Worm (Caenorhabditis elegans) whole organism, L1 larva: ENCODE results near the gene sars-2.
"Not testable (repeated sequence)": the region's sequence is repeated elsewhere in the genome, so short reads cannot be mapped to it uniquely, and the experiment has no call there.

Experiments
- alr-1 ChIP-seq: fragments of 200-800 bp; sonication (Bioruptor generic); optimal IDR thresholded peaks from 2 replicates; lab custom pipeline; 2018; ENCODE audit warnings: borderline replicate concordance, mild to moderate bottlenecking, missing genetic modification characterization, missing compliant biosample characterization
- ama-1 ChIP-seq: fragments of 150-350 bp; optimal IDR thresholded peaks from 2 replicates; lab custom pipeline; 2014
- blmp-1 ChIP-seq: fragments of 150-350 bp; optimal IDR thresholded peaks from 2 replicates; lab custom pipeline; 2014; ENCODE audit warnings: missing biosample characterization, missing genetic modification characterization
- ceh-63 ChIP-seq: fragments of 200-800 bp; sonication (Bioruptor generic); optimal IDR thresholded peaks from 2 replicates; lab custom pipeline; 2018; ENCODE audit warnings: mild to moderate bottlenecking, missing genetic modification characterization, missing compliant biosample characterization
- ceh-8 ChIP-seq: fragments of 200-800 bp; sonication (Bioruptor generic); optimal IDR thresholded peaks from 2 replicates; lab custom pipeline; 2018; ENCODE audit warnings: mild to moderate bottlenecking, missing genetic modification characterization, moderate library complexity, missing compliant biosample characterization
- ceh-82 ChIP-seq, 3 experiments: fragments of 150-350 bp in 1 of 3; sonication (generic microtip) in 2 of 3; optimal IDR thresholded peaks; 2 replicates each; lab custom pipeline; 2014 to 2017; ENCODE audit warnings: missing biosample characterization in 3 of 3, missing genetic modification characterization in 3 of 3
- ces-1 ChIP-seq: fragments of 150-350 bp; optimal IDR thresholded peaks from 2 replicates; lab custom pipeline; 2014; ENCODE audit warnings: missing biosample characterization, missing genetic modification reagents, missing genetic modification characterization
- dpl-1 ChIP-seq, 3 experiments: fragments of 150-350 bp in 2 of 3; sonication (generic microtip) in 1 of 3; optimal IDR thresholded peaks; 2 replicates each; lab custom pipeline; 2014 to 2017; ENCODE audit warnings: missing biosample characterization in 3 of 3, missing genetic modification characterization in 3 of 3, missing genetic modification reagents in 3 of 3
- efl-1 ChIP-seq, 4 experiments: fragments of 150-350 bp; optimal IDR thresholded peaks in 3 of 4; peaks in 1 of 4; 1 replicate in 1 of 4; 2 replicates in 3 of 4; lab custom pipeline; 2014; ENCODE audit warnings: missing biosample characterization in 2 of 4, missing genetic modification characterization in 2 of 4, missing genetic modification reagents in 2 of 4
- egl-27 ChIP-seq, 2 experiments: fragments of 150-350 bp in 1 of 2; sonication (generic microtip); optimal IDR thresholded peaks; 3 replicates each; lab custom pipeline; 2017 to 2018; ENCODE audit warnings: missing biosample characterization in 2 of 2, missing genetic modification characterization in 2 of 2, missing genetic modification reagents in 2 of 2
- elt-2 ChIP-seq: sonication (generic microtip); optimal IDR thresholded peaks from 2 replicates; lab custom pipeline; 2016; ENCODE audit warnings: missing genetic modification characterization, mild to moderate bottlenecking, inconsistent platforms, missing compliant biosample characterization, missing genetic modification reagents
- elt-3 ChIP-seq, 6 experiments: fragments of 150-350 bp in 1 of 6; sonication (generic microtip); optimal IDR thresholded peaks; 2 replicates each; lab custom pipeline; 2017 to 2018; ENCODE audit warnings: missing biosample characterization in 6 of 6, missing genetic modification characterization in 6 of 6, inconsistent platforms in 1 of 6
- fkh-10 ChIP-seq: sonication (generic microtip); optimal IDR thresholded peaks from 2 replicates; lab custom pipeline; 2017; ENCODE audit warnings: missing biosample characterization, missing genetic modification reagents, missing genetic modification characterization
- hpl-2 ChIP-seq: fragments of 150-350 bp; optimal IDR thresholded peaks from 2 replicates; lab custom pipeline; 2014; ENCODE audit warnings: missing biosample characterization, missing genetic modification reagents, missing genetic modification characterization
- irx-1 ChIP-seq: sonication (generic microtip); optimal IDR thresholded peaks from 2 replicates; lab custom pipeline; 2016; ENCODE audit warnings: missing genetic modification characterization, missing compliant biosample characterization
- lin-13 ChIP-seq: fragments of 150-350 bp; optimal IDR thresholded peaks from 2 replicates; lab custom pipeline; 2014; ENCODE audit warnings: missing biosample characterization, missing genetic modification reagents, missing genetic modification characterization
- lin-14 ChIP-seq: fragments of 200-800 bp; sonication (Bioruptor generic); optimal IDR thresholded peaks from 2 replicates; lab custom pipeline; 2018; ENCODE audit warnings: mild to moderate bottlenecking, missing genetic modification characterization, moderate library complexity, missing compliant biosample characterization
- lin-39 ChIP-seq: fragments of 150-350 bp; optimal IDR thresholded peaks from 2 replicates; lab custom pipeline; 2014; ENCODE audit warnings: missing biosample characterization, missing genetic modification reagents, missing genetic modification characterization
- lsy-2 ChIP-seq, 2 experiments: fragments of 150-350 bp; optimal IDR thresholded peaks; 2 replicates each; lab custom pipeline; 2014; ENCODE audit warnings: missing biosample characterization in 2 of 2, missing genetic modification characterization in 2 of 2
- mef-2 ChIP-seq: fragments of 150-350 bp; optimal IDR thresholded peaks from 2 replicates; lab custom pipeline; 2014; ENCODE audit warnings: missing biosample characterization, missing genetic modification characterization
- nhr-11 ChIP-seq: fragments of 150-350 bp; optimal IDR thresholded peaks from 2 replicates; lab custom pipeline; 2014; ENCODE audit warnings: missing biosample characterization, missing genetic modification characterization
- nhr-19 ChIP-seq: fragments of 200-800 bp; sonication (Bioruptor generic); conservative IDR thresholded peaks from 2 replicates; pipeline ENCODE4 v1.3.6; 2022; ENCODE audit warnings: missing genetic modification characterization, missing compliant biosample characterization
- nhr-237 ChIP-seq: fragments of 150-350 bp; optimal IDR thresholded peaks from 2 replicates; lab custom pipeline; 2014; ENCODE audit warnings: missing biosample characterization, missing genetic modification characterization
- nhr-28 ChIP-seq: fragments of 150-350 bp; optimal IDR thresholded peaks from 2 replicates; lab custom pipeline; 2014; ENCODE audit warnings: missing biosample characterization, missing genetic modification characterization
- nhr-71 ChIP-seq: sonication (generic microtip); optimal IDR thresholded peaks from 2 replicates; lab custom pipeline; 2016; ENCODE audit warnings: mild to moderate bottlenecking, missing genetic modification characterization, moderate library complexity, missing compliant biosample characterization
- nhr-84 ChIP-seq: sonication (generic microtip); optimal IDR thresholded peaks from 2 replicates; lab custom pipeline; 2017; ENCODE audit warnings: missing biosample characterization, missing genetic modification characterization
- nhr-85 ChIP-seq: sonication (generic microtip); peaks from one replicate; lab custom pipeline; 2016; ENCODE audit warnings: missing genetic modification characterization, inconsistent platforms, missing compliant biosample characterization
- nhr-90 ChIP-seq: sonication (generic microtip); optimal IDR thresholded peaks from 2 replicates; lab custom pipeline; 2016; ENCODE audit warnings: mild to moderate bottlenecking, missing genetic modification characterization, missing compliant biosample characterization; ENCODE audit not compliant: poor library complexity
- rnt-1 ChIP-seq: sonication (generic microtip); optimal IDR thresholded peaks from 2 replicates; lab custom pipeline; 2016; ENCODE audit warnings: mild to moderate bottlenecking, missing genetic modification characterization, moderate library complexity, missing compliant biosample characterization
- snpc-4 ChIP-seq: fragments of 150-350 bp; optimal IDR thresholded peaks from 2 replicates; lab custom pipeline; 2014; ENCODE audit warnings: missing biosample characterization, missing genetic modification characterization
- sox-4 ChIP-seq: sonication (generic microtip); optimal IDR thresholded peaks from 2 replicates; lab custom pipeline; 2016; ENCODE audit warnings: missing genetic modification characterization, missing compliant biosample characterization
- swsn-7 ChIP-seq: sonication (generic microtip); optimal IDR thresholded peaks from 2 replicates; lab custom pipeline; 2016; ENCODE audit warnings: missing genetic modification characterization, missing compliant biosample characterization
- tlp-1 ChIP-seq: fragments of 150-350 bp; optimal IDR thresholded peaks from 2 replicates; lab custom pipeline; 2014; ENCODE audit warnings: missing biosample characterization, missing genetic modification characterization
- unc-130 ChIP-seq: fragments of 150-350 bp; optimal IDR thresholded peaks from 2 replicates; lab custom pipeline; 2017; ENCODE audit warnings: missing biosample characterization, missing genetic modification characterization, inconsistent platforms
- unc-98 ChIP-seq: fragments of 200-800 bp; sonication (Bioruptor generic); IDR thresholded peaks from 2 replicates; pipeline ENCODE4 v1.3.6; 2022; ENCODE audit warnings: missing genetic modification characterization, missing compliant biosample characterization
- vab-15 ChIP-seq: sonication (generic microtip); optimal IDR thresholded peaks from 2 replicates; lab custom pipeline; 2017; ENCODE audit warnings: missing genotype, mild to moderate bottlenecking, missing genetic modification characterization, missing compliant biosample characterization
- xbp-1 ChIP-seq: sonication (generic microtip); optimal IDR thresholded peaks from 2 replicates; lab custom pipeline; 2016; ENCODE audit warnings: missing genetic modification characterization, missing compliant biosample characterization
- zag-1 ChIP-seq: fragments of 150-350 bp; optimal IDR thresholded peaks from 2 replicates; lab custom pipeline; 2014; ENCODE audit warnings: missing biosample characterization, missing genetic modification characterization
- zip-4 ChIP-seq: fragments of 200-800 bp; sonication (Bioruptor generic); optimal IDR thresholded peaks from 2 replicates; lab custom pipeline; 2018; ENCODE audit warnings: mild to moderate bottlenecking, missing genetic modification characterization, moderate library complexity, missing compliant biosample characterization

Gene sars-2

ce11 chrIV:4346512-4346911 is 10.9 kb upstream of the sars-2 start, which contains the start of gene oac-52:
Gene oac-52 (minus strand): TSS chrIV:4346612.
- TF ChIP-seq ceh-82 (tag; optimal IDR thresholded peaks at IDR 0.05; lab: Kevin White, UChicago) (no peak), rnt-1 (tag; lab: Kevin White, UChicago) (no peak), sox-4 (tag; lab: Kevin White, UChicago) (no peak), xbp-1 (tag; lab: Kevin White, UChicago) (no peak), nhr-28 (tag; lab: Kevin White, UChicago) (no peak), elt-2 (no peak), ama-1 (lab: Kevin White, UChicago) (no peak), efl-1 (optimal IDR thresholded peaks at IDR 0.05; lab: Kevin White, UChicago) (no peak), efl-1 (GFP tag; optimal IDR thresholded peaks at IDR 0.05 in 1 of 2; lab: Kevin White, UChicago) (no peak), ces-1 (no peak), egl-27 (tag; optimal IDR thresholded peaks at IDR 0.05; lab: Kevin White, UChicago) (no peak), nhr-237 (tag; lab: Kevin White, UChicago) (no peak), fkh-10 (GFP tag; lab: Kevin White, UChicago) (no peak), snpc-4 (no peak), alr-1 (tag; lab: Kevin White, UChicago) (no peak), tlp-1 (tag; lab: Kevin White, UChicago) (no peak), elt-3 (tag; optimal IDR thresholded peaks at IDR 0.05; lab: Kevin White, UChicago) (no peak), irx-1 (tag; lab: Kevin White, UChicago) (no peak), zag-1 (tag; lab: Kevin White, UChicago) (no peak)

DNA sequence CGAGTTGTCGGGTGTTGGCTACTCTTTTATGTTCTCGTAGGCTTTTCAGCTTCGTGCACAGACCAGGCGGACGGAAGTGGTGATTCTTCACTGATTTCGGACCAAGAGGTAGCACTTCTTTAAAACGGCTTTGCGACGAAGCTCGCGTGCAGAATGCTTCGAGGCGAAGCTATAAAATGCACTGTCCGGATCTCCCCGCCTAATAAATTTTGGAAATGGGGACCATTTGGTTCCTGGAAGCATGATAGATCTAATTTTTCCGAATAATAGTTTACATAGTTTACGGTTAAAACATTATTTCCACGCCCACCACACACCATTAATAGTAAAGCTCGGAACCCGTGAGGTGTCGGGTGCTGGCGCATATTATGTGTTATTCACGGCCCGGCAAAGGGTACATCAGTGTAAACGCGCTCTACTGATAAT is 9.8 kb upstream of the sars-2 start:
- TF ChIP-seq ceh-63 (GFP tag; lab: Kevin White, UChicago) (no peak), ces-1 (no peak), snpc-4 (peak; percentile 9), nhr-84 (tag; lab: Kevin White, UChicago) (no peak)

- TF ChIP-seq lin-13 (GFP tag; lab: Kevin White, UChicago); rnt-1 (tag; lab: Kevin White, UChicago); unc-130 (tag; lab: Kevin White, UChicago): not testable (repeated sequence)
Observed at ce11 chrIV:4348146-4348545, 9.3 kb upstream of the sars-2 start, which contains the start of gene W03B1.5. Gene W03B1.5 (plus strand): TSS chrIV:4348446.

ce11 chrIV:4356879-4357278 is 557 bp upstream of the sars-2 start, which contains the start of gene W03B1.9:
Gene W03B1.9 (minus strand): TSS chrIV:4356979.
- no peak for TF ChIP-seq vab-15 (tag; lab: Kevin White, UChicago)

- no peak for TF ChIP-seq nhr-85 (tag; lab: Kevin White, UChicago)
- TF ChIP-seq blmp-1 (tag; lab: Kevin White, UChicago) = no peak
- TF ChIP-seq nhr-28 (tag; lab: Kevin White, UChicago) = no peak
- no peak for TF ChIP-seq unc-130 (tag; lab: Kevin White, UChicago)
- no peak for TF ChIP-seq unc-98 (GFP tag; lab: Robert Waterston, UW)
- no peak for TF ChIP-seq zip-4 (GFP tag; lab: Kevin White, UChicago)
- no peak for TF ChIP-seq nhr-237 (tag; lab: Kevin White, UChicago)
- TF ChIP-seq lsy-2 (tag; optimal IDR thresholded peaks at IDR 0.05; lab: Kevin White, UChicago) = no peak
- no peak for TF ChIP-seq vab-15 (tag; lab: Kevin White, UChicago)
- TF ChIP-seq xbp-1 (tag; lab: Kevin White, UChicago) = no peak
- TF ChIP-seq nhr-84 (tag; lab: Kevin White, UChicago) = no peak
Observed at ce11 chrIV:4359653-4360052, 2.2 kb downstream of the sars-2 start, which contains the start of gene F55F10.3. Gene F55F10.3 (plus strand): TSS chrIV:4359953.

- TF ChIP-seq nhr-11 (tag; lab: Kevin White, UChicago) (peak; percentile 38), ceh-63 (GFP tag; lab: Kevin White, UChicago) (no peak), dpl-1 (GFP tag; optimal IDR thresholded peaks at IDR 0.05; lab: Kevin White, UChicago) (peak; percentile 76 to 84 (median 83)), nhr-19 (GFP tag; lab: Robert Waterston, UW) (peak; percentile 65), lin-39 (tag; lab: Kevin White, UChicago) (peak; percentile 63), hpl-2 (GFP tag; lab: Kevin White, UChicago) (no peak), ama-1 (lab: Kevin White, UChicago) (no peak), lin-14 (GFP tag; lab: Kevin White, UChicago) (no peak), zag-1 (tag; lab: Kevin White, UChicago) (peak; percentile 27), lsy-2 (tag; optimal IDR thresholded peaks at IDR 0.05; lab: Kevin White, UChicago) (peak; percentile 85 to 86), xbp-1 (tag; lab: Kevin White, UChicago) (peak; percentile 79), zip-4 (GFP tag; lab: Kevin White, UChicago) (peak; percentile 46), sox-4 (tag; lab: Kevin White, UChicago) (peak; percentile 59), irx-1 (tag; lab: Kevin White, UChicago) (peak; percentile 53), nhr-71 (tag; lab: Kevin White, UChicago) (peak; percentile 87), mef-2 (tag; lab: Kevin White, UChicago) (no peak), nhr-85 (tag; lab: Kevin White, UChicago) (peak; percentile 84), ceh-8 (GFP tag; lab: Kevin White, UChicago) (no peak), swsn-7 (tag; lab: Kevin White, UChicago) (peak; percentile 80), nhr-90 (tag; lab: Kevin White, UChicago) (peak; percentile 61)
Observed at ce11 chrIV:4360497-4360896, 3.1 kb downstream of the sars-2 start, which contains the start of gene F55F10.1. Gene F55F10.1 (plus strand): TSS chrIV:4360837.
